Worm (Caenorhabditis elegans) whole organism, L2 larva: Measurements from ENCODE around the gene T19B10.5.

Source experiments
- aly-2 ChIP-seq: fragments of 150-350 bp; optimal IDR thresholded peaks from 2 replicates; lab custom pipeline; 2014; ENCODE audit warnings: missing biosample characterization, missing genetic modification characterization
- fos-1 ChIP-seq: fragments of 150-350 bp; optimal IDR thresholded peaks from 2 replicates; lab custom pipeline; 2014; ENCODE audit warnings: missing biosample characterization, missing genetic modification characterization
- lsy-2 ChIP-seq, 2 experiments: fragments of 150-350 bp in 1 of 2; sonication (generic microtip) in 1 of 2; optimal IDR thresholded peaks; 2 replicates each; lab custom pipeline; 2014 to 2017; ENCODE audit warnings: missing biosample characterization in 2 of 2, missing genetic modification characterization in 2 of 2
- mbf-1 ChIP-seq: sonication (generic microtip); optimal IDR thresholded peaks from 2 replicates; lab custom pipeline; 2017; ENCODE audit warnings: missing biosample characterization, missing genetic modification characterization
- nhr-12 ChIP-seq: fragments of 150-350 bp; optimal IDR thresholded peaks from 2 replicates; lab custom pipeline; 2014; ENCODE audit warnings: missing biosample characterization, missing genetic modification characterization
- nhr-129 ChIP-seq: fragments of 150-350 bp; optimal IDR thresholded peaks from 2 replicates; lab custom pipeline; 2014; ENCODE audit warnings: missing biosample characterization, missing genetic modification characterization
- nhr-237 ChIP-seq: fragments of 150-350 bp; optimal IDR thresholded peaks from 2 replicates; lab custom pipeline; 2014; ENCODE audit warnings: missing biosample characterization, missing genetic modification characterization
- nhr-6 ChIP-seq: fragments of 150-350 bp; optimal IDR thresholded peaks from 2 replicates; lab custom pipeline; 2014; ENCODE audit warnings: missing biosample characterization, missing genetic modification characterization
- nhr-77 ChIP-seq: fragments of 150-350 bp; optimal IDR thresholded peaks from 2 replicates; lab custom pipeline; 2014; ENCODE audit warnings: missing biosample characterization, missing genetic modification characterization
- sma-9 ChIP-seq, 2 experiments: fragments of 150-350 bp in 1 of 2; sonication (generic microtip) in 1 of 2; optimal IDR thresholded peaks; 2 replicates each; lab custom pipeline; 2014 to 2016; ENCODE audit warnings: missing genetic modification characterization in 2 of 2, mild to moderate bottlenecking in 1 of 2, missing biosample characterization in 1 of 2, missing compliant biosample characterization in 1 of 2, missing genetic modification reagents in 1 of 2, moderate library complexity in 1 of 2
- snpc-4 ChIP-seq: fragments of 150-350 bp; optimal IDR thresholded peaks from 2 replicates; lab custom pipeline; 2014; ENCODE audit warnings: missing biosample characterization, missing genetic modification characterization
- ztf-11 ChIP-seq: sonication (generic microtip); optimal IDR thresholded peaks from 2 replicates; lab custom pipeline; 2017; ENCODE audit warnings: missing biosample characterization, missing genetic modification characterization
- ztf-4 ChIP-seq: fragments of 150-350 bp; optimal IDR thresholded peaks from 2 replicates; lab custom pipeline; 2014; ENCODE audit warnings: missing biosample characterization, missing genetic modification characterization

DNA sequence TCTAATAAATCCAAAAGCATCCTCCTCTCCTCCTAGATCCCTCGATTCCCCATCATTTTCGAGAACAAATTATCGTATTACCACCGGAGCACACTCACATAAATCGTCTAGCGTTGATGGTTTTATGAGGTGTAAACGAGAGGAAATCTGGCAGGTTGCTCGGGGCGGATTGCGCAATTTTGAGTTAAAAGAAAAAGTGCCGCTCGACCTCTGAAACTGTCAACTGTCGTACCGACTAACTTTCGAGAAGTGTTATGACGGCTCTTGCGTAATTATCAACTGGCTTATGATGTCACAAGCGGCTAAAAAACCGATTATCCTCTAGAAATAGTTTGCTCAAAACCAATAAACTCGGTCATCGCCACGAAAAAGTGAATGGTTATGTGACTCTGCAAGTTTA, 28.0 kb upstream of the T19B10.5 start:
- TF ChIP-seq snpc-4 (tag; lab: Kevin White, UChicago) = no peak
- TF ChIP-seq lsy-2 (tag; optimal IDR thresholded peaks at IDR 0.05; lab: Kevin White, UChicago) = no peak
- no peak for TF ChIP-seq nhr-237
- TF ChIP-seq mbf-1 (tag; lab: Kevin White, UChicago) = no peak
- no peak for TF ChIP-seq fos-1 (tag; lab: Kevin White, UChicago)
- TF ChIP-seq nhr-77 = no peak
- TF ChIP-seq nhr-6 (tag; lab: Kevin White, UChicago) = no peak
- TF ChIP-seq ztf-4 = no peak
- TF ChIP-seq sma-9 (GFP tag; optimal IDR thresholded peaks at IDR 0.05; lab: Kevin White, UChicago) = no peak
- TF ChIP-seq sma-9 (tag; optimal IDR thresholded peaks at IDR 0.05; lab: Kevin White, UChicago) = no peak
- TF ChIP-seq ztf-11 (tag; lab: Kevin White, UChicago) = no peak
- no peak for TF ChIP-seq aly-2 (tag; lab: Kevin White, UChicago)
- TF ChIP-seq nhr-129 = no peak
- no peak for TF ChIP-seq nhr-12 (tag; lab: Kevin White, UChicago)
